Fruit fly (Drosophila melanogaster): Measurements from ENCODE around the gene CG4842.
A peak's percentile ranks its signal among the peaks of the same experiment; 100 is the strongest.

CG4842 gene

dm6 chr3L:16328207-16328891, 39.8 kb upstream of the CG4842 start, which contains the start of gene CG13058 (continued):
- TF ChIP-seq cad (GFP tag; optimal IDR thresholded peaks at IDR 0.05) (no peak), Mad (GFP tag; optimal IDR thresholded peaks at IDR 0.05) (peak; percentile 22), Med (GFP tag) (peak; percentile 54), CG1792 (GFP tag; optimal IDR thresholded peaks at IDR 0.05) (no peak), H15 (GFP tag; IDR thresholded peaks at IDR 0.05) (no peak), gce (GFP tag; IDR thresholded peaks at IDR 0.05) (no peak), CG11085 (GFP tag; IDR thresholded peaks at IDR 0.05) (no peak), Stat92E (GFP tag; optimal IDR thresholded peaks at IDR 0.05) (no peak), CG4360 (GFP tag; IDR thresholded peaks at IDR 0.05) (no peak), Tbp (GFP tag; optimal IDR thresholded peaks at IDR 0.05) (no peak), CG16813 (GFP tag; IDR thresholded peaks at IDR 0.05; ENCODE audit: partially characterized antibody) (no peak), CG6854 (GFP tag; optimal IDR thresholded peaks at IDR 0.05) (peak; percentile 39), CG10543 (GFP tag; optimal IDR thresholded peaks at IDR 0.05) (peak; percentile 31), CG7271 (tag; optimal IDR thresholded peaks at IDR 0.05) (no peak), jumu (GFP tag; optimal IDR thresholded peaks at IDR 0.05) (no peak), lab (GFP tag; optimal IDR thresholded peaks at IDR 0.05) (peak; percentile 83), CG4854 (GFP tag; optimal IDR thresholded peaks at IDR 0.05) (no peak), fru (optimal IDR thresholded peaks at IDR 0.05) (no peak), pan (optimal IDR thresholded peaks at IDR 0.05) (no peak), pan (GFP tag; optimal IDR thresholded peaks at IDR 0.05 in 1 of 2, IDR thresholded peaks at IDR 0.05 in 1 of 2) (no peak), z (GFP tag; IDR thresholded peaks at IDR 0.05) (no peak), CG13296 (GFP tag; optimal IDR thresholded peaks at IDR 0.05) (peak; percentile 72), CG15011 (GFP tag; optimal IDR thresholded peaks at IDR 0.05) (peak; percentile 13), Spps (tag; optimal IDR thresholded peaks at IDR 0.05) (no peak), CG15514 (GFP tag; optimal IDR thresholded peaks at IDR 0.05) (peak; percentile 51), HLH54F (GFP tag; optimal IDR thresholded peaks at IDR 0.05) (peak; percentile 64), CG7745 (tag; optimal IDR thresholded peaks at IDR 0.05) (no peak), CG13424 (tag; optimal IDR thresholded peaks at IDR 0.05) (peak; percentile 84), hth (optimal IDR thresholded peaks at IDR 0.05) (no peak), CG2875 (GFP tag; optimal IDR thresholded peaks at IDR 0.05) (no peak), ara (GFP tag; IDR thresholded peaks at IDR 0.05) (no peak), CG1647 (GFP tag; optimal IDR thresholded peaks at IDR 0.05) (peak; percentile 44), CG2120 (GFP tag; optimal IDR thresholded peaks at IDR 0.05) (peak; percentile 77), CG12391 (tag; optimal IDR thresholded peaks at IDR 0.05) (no peak), aop (GFP tag; IDR thresholded peaks at IDR 0.05) (no peak), eve (GFP tag; optimal IDR thresholded peaks at IDR 0.05) (no peak), az2 (GFP tag; optimal IDR thresholded peaks at IDR 0.05) (peak; percentile 42), Myb (GFP tag; optimal IDR thresholded peaks at IDR 0.05) (peak; percentile 16), YL-1 (GFP tag; optimal IDR thresholded peaks at IDR 0.05) (no peak), so (GFP tag; IDR thresholded peaks at IDR 0.05) (peak; percentile 89), chn (GFP tag; optimal IDR thresholded peaks at IDR 0.05) (peak; percentile 46), Deaf1 (tag; optimal IDR thresholded peaks at IDR 0.05) (no peak), nerfin-1 (tag; optimal IDR thresholded peaks at IDR 0.05) (no peak), Sin3A (optimal IDR thresholded peaks at IDR 0.05) (no peak), wor (GFP tag; IDR thresholded peaks at IDR 0.05) (peak; percentile 41; the same call in 1 of the 2 replicates), sc (optimal IDR thresholded peaks at IDR 0.05) (no peak), sc (GFP tag; optimal IDR thresholded peaks at IDR 0.05) (no peak), Sry-β (GFP tag; optimal IDR thresholded peaks at IDR 0.05) (no peak), ranshi (GFP tag; IDR thresholded peaks at IDR 0.05) (peak; percentile 73), pita (GFP tag; optimal IDR thresholded peaks at IDR 0.05) (no peak), br (optimal IDR thresholded peaks at IDR 0.05) (no peak), Hmr (GFP tag; optimal IDR thresholded peaks at IDR 0.05) (peak; percentile 61)

Measured in whole organism, embryonic.